Worm (Caenorhabditis elegans) whole organism, young adult: ENCODE measurements around the gene mtrr-1.
A peak's percentile ranks its signal among the peaks of the same experiment; 100 is the strongest.

Experiments
- B0035.1 ChIP-seq: sonication (generic microtip); optimal IDR thresholded peaks from 2 replicates; lab custom pipeline; 2016; ENCODE audit warnings: missing genetic modification characterization, mild to moderate bottlenecking, missing compliant biosample characterization, missing genotype, missing genetic modification reagents
- F55B11.4 ChIP-seq: sonication (generic microtip); optimal IDR thresholded peaks from 2 replicates; lab custom pipeline; 2016; ENCODE audit warnings: missing compliant biosample characterization, missing genetic modification characterization, borderline replicate concordance; ENCODE audit not compliant: insufficient read depth
- F57C9.4 ChIP-seq: sonication (generic microtip); optimal IDR thresholded peaks from 2 replicates; lab custom pipeline; 2017; ENCODE audit warnings: mild to moderate bottlenecking, missing genetic modification characterization, missing compliant biosample characterization
- Y53G8AR.9 ChIP-seq: fragments of 200-800 bp; sonication (Bioruptor generic); conservative IDR thresholded peaks from 2 replicates; pipeline ENCODE4 v1.3.6; 2022; ENCODE audit warnings: missing genetic modification reagents, missing genetic modification characterization, missing compliant biosample characterization
- Y56A3A.18 ChIP-seq: fragments of 200-800 bp; sonication (Bioruptor generic); IDR thresholded peaks from 2 replicates; pipeline ENCODE4 v1.3.6; 2022; ENCODE audit warnings: missing genetic modification reagents, missing genetic modification characterization, missing compliant biosample characterization
- Y79H2A.3 ChIP-seq: fragments of 200-800 bp; sonication (Bioruptor generic); conservative IDR thresholded peaks from 2 replicates; pipeline ENCODE4 v1.3.6; 2022; ENCODE audit warnings: missing genetic modification reagents, missing genetic modification characterization, missing compliant biosample characterization
- akir-1 ChIP-seq: fragments of 200-800 bp; sonication (Bioruptor generic); optimal IDR thresholded peaks from 2 replicates; lab custom pipeline; 2018; ENCODE audit warnings: mild to moderate bottlenecking, missing genetic modification characterization, moderate library complexity, missing compliant biosample characterization
- ceh-27 ChIP-seq: fragments of 200-800 bp; sonication (Bioruptor generic); optimal IDR thresholded peaks from 2 replicates; lab custom pipeline; 2018; ENCODE audit warnings: mild to moderate bottlenecking, missing genetic modification characterization, moderate library complexity, missing compliant biosample characterization
- ceh-58 ChIP-seq: fragments of 200-800 bp; sonication (Bioruptor generic); IDR thresholded peaks from 2 replicates; pipeline ENCODE4 v1.3.6; 2022; ENCODE audit warnings: missing genetic modification characterization, missing compliant biosample characterization
- ceh-79 ChIP-seq: sonication (generic microtip); optimal IDR thresholded peaks from 2 replicates; lab custom pipeline; 2017; ENCODE audit warnings: mild to moderate bottlenecking, missing genetic modification characterization, missing compliant biosample characterization
- chd-7 ChIP-seq: sonication (generic microtip); optimal IDR thresholded peaks from 2 replicates; lab custom pipeline; 2016; ENCODE audit warnings: mild to moderate bottlenecking, missing genetic modification characterization, moderate library complexity, missing compliant biosample characterization
- dpff-1 ChIP-seq: sonication (generic microtip); optimal IDR thresholded peaks from 2 replicates; lab custom pipeline; 2017; ENCODE audit warnings: mild to moderate bottlenecking, missing genetic modification characterization, missing compliant biosample characterization
- egl-18 ChIP-seq: fragments of 200-800 bp; sonication (Bioruptor generic); IDR thresholded peaks from 2 replicates; pipeline ENCODE4 v1.3.6; 2022; ENCODE audit warnings: missing genetic modification reagents, missing genetic modification characterization, missing compliant biosample characterization
- ekl-4 ChIP-seq: fragments of 200-800 bp; sonication (Bioruptor generic); IDR thresholded peaks from 2 replicates; pipeline ENCODE4 v1.3.6; 2022; ENCODE audit warnings: missing genetic modification reagents, missing genetic modification characterization, missing compliant biosample characterization
- ets-4 ChIP-seq: fragments of 200-800 bp; sonication (Bioruptor generic); optimal IDR thresholded peaks from 2 replicates; lab custom pipeline; 2018; ENCODE audit warnings: mild to moderate bottlenecking, missing genetic modification characterization, missing compliant biosample characterization
- fkh-3 ChIP-seq: sonication (generic microtip); optimal IDR thresholded peaks from 2 replicates; lab custom pipeline; 2016; ENCODE audit warnings: mild to moderate bottlenecking, missing genetic modification characterization, missing compliant biosample characterization
- him-1 ChIP-seq: sonication (generic microtip); optimal IDR thresholded peaks from 2 replicates; lab custom pipeline; 2016; ENCODE audit warnings: missing genotype, missing genetic modification reagents, missing genetic modification characterization, missing compliant biosample characterization
- hmg-20 ChIP-seq: fragments of 200-800 bp; sonication (Bioruptor generic); IDR thresholded peaks from 2 replicates; pipeline ENCODE4 v1.3.6; 2022; ENCODE audit warnings: missing genetic modification reagents, missing genetic modification characterization, missing compliant biosample characterization
- hsf-1 ChIP-seq: fragments of 200-800 bp; sonication (Bioruptor generic); IDR thresholded peaks from 2 replicates; pipeline ENCODE4 v1.3.6; 2022; ENCODE audit warnings: missing genetic modification reagents, missing genetic modification characterization, missing compliant biosample characterization
- let-607 ChIP-seq, 2 experiments: fragments of 200-800 bp in 1 of 2; sonication (Bioruptor generic) in 1 of 2; sonication (generic microtip) in 1 of 2; optimal IDR thresholded peaks; 2 replicates each; lab custom pipeline; 2016 to 2018; ENCODE audit warnings: mild to moderate bottlenecking in 2 of 2, missing compliant biosample characterization in 2 of 2, missing genetic modification characterization in 2 of 2, moderate library complexity in 2 of 2, missing genotype in 1 of 2
- lsl-1 ChIP-seq: fragments of 200-800 bp; sonication (Bioruptor generic); optimal IDR thresholded peaks from 2 replicates; lab custom pipeline; 2018; ENCODE audit warnings: mild to moderate bottlenecking, missing genetic modification characterization, moderate library complexity, missing compliant biosample characterization
- madf-10 ChIP-seq: sonication (generic microtip); optimal IDR thresholded peaks from 2 replicates; lab custom pipeline; 2016; ENCODE audit warnings: mild to moderate bottlenecking, missing genetic modification characterization, missing compliant biosample characterization
- madf-3 ChIP-seq: fragments of 200-800 bp; sonication (Bioruptor generic); IDR thresholded peaks from 2 replicates; pipeline ENCODE4 v1.3.6; 2022; ENCODE audit warnings: missing genetic modification reagents, missing genetic modification characterization, missing compliant biosample characterization
- madf-6 ChIP-seq: fragments of 200-800 bp; sonication (Bioruptor generic); IDR thresholded peaks from 2 replicates; pipeline ENCODE4 v1.3.6; 2022; ENCODE audit warnings: missing genetic modification reagents, missing genetic modification characterization, missing compliant biosample characterization
- mcd-1 ChIP-seq: fragments of 200-800 bp; sonication (Bioruptor generic); IDR thresholded peaks from 2 replicates; pipeline ENCODE4 v1.3.6; 2022; ENCODE audit warnings: missing genetic modification reagents, missing genetic modification characterization, missing compliant biosample characterization
- mes-4 ChIP-seq: sonication (generic microtip); optimal IDR thresholded peaks from 2 replicates; lab custom pipeline; 2016; ENCODE audit warnings: missing genotype, missing genetic modification characterization, missing compliant biosample characterization
- nfyb-1 ChIP-seq: fragments of 200-800 bp; sonication (Bioruptor generic); IDR thresholded peaks from 2 replicates; pipeline ENCODE4 v1.3.6; 2022; ENCODE audit warnings: missing genetic modification reagents, missing genetic modification characterization, missing compliant biosample characterization
- nhr-27 ChIP-seq: fragments of 200-800 bp; sonication (Bioruptor generic); optimal IDR thresholded peaks from 2 replicates; lab custom pipeline; 2018; ENCODE audit warnings: mild to moderate bottlenecking, missing genetic modification characterization, moderate library complexity, missing compliant biosample characterization
- nhr-80 ChIP-seq: sonication (generic microtip); optimal IDR thresholded peaks from 2 replicates; lab custom pipeline; 2016; ENCODE audit warnings: missing genetic modification characterization, missing compliant biosample characterization
- nhr-90 ChIP-seq: sonication (generic microtip); optimal IDR thresholded peaks from 2 replicates; lab custom pipeline; 2016; ENCODE audit warnings: missing genotype, mild to moderate bottlenecking, missing genetic modification characterization, missing compliant biosample characterization
- rec-8 ChIP-seq, 2 experiments: sonication (generic microtip); optimal IDR thresholded peaks; 2 replicates each; lab custom pipeline; 2016; ENCODE audit warnings: mild to moderate bottlenecking in 2 of 2, missing genetic modification characterization in 2 of 2, missing genetic modification reagents in 2 of 2, missing genotype in 2 of 2, missing biosample characterization in 1 of 2, missing compliant biosample characterization in 1 of 2, moderate library complexity in 1 of 2
- snpc-1.3 ChIP-seq: sonication (generic microtip); optimal IDR thresholded peaks from 2 replicates; lab custom pipeline; 2017; ENCODE audit warnings: missing genetic modification characterization, mild to moderate bottlenecking, missing compliant biosample characterization, antibody characterized with exemption, moderate library complexity, missing genotype, missing genetic modification reagents; ENCODE audit not compliant: insufficient read depth
- snpc-3.4 ChIP-seq: sonication (generic microtip); optimal IDR thresholded peaks from 2 replicates; lab custom pipeline; 2017; ENCODE audit warnings: missing genetic modification characterization, mild to moderate bottlenecking, missing compliant biosample characterization, antibody characterized with exemption, moderate library complexity, missing genotype, missing genetic modification reagents
- unc-130 ChIP-seq: sonication (generic microtip); optimal IDR thresholded peaks from 2 replicates; lab custom pipeline; 2016; ENCODE audit warnings: missing genetic modification reagents, missing genetic modification characterization, missing compliant biosample characterization
- unc-62 ChIP-seq: fragments of 150-350 bp; optimal IDR thresholded peaks from 2 replicates; lab custom pipeline; 2014; ENCODE audit warnings: missing biosample characterization, missing genetic modification reagents, missing genetic modification characterization

Gene mtrr-1

DNA sequence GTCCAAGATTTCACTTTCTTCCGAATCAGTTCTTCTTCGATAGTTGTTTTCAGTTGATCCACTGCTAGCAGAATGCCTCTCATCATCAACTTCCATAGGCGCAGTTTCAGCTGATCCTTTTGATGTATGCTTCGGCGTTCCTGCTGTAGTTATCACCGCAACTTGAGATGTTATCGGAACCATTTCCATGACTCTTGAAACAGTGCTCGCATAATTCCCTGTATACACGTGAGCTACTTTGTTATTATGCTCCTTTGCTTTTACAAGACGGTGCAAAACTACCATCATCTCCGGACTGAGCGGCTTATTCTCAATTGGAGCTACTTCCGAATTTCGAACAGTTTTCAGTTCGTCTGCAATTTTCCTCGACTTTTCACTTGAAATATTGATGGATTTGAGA lies 8.6 kb upstream of the mtrr-1 start:
- TF ChIP-seq snpc-3.4 (tag; lab: Kevin White, UChicago), result no peak
- no peak for TF ChIP-seq akir-1
- no peak for TF ChIP-seq rec-8 (tag; optimal IDR thresholded peaks at IDR 0.05; lab: Kevin White, UChicago)
- TF ChIP-seq mes-4 (tag; lab: Kevin White, UChicago), result no peak
- no peak for TF ChIP-seq B0035.1 (tag; lab: Kevin White, UChicago)
- TF ChIP-seq madf-6 (GFP tag; lab: Robert Waterston, UW), result no peak
- no peak for TF ChIP-seq nhr-27 (tag; lab: Kevin White, UChicago)
- TF ChIP-seq madf-3 (GFP tag; lab: Robert Waterston, UW), result no peak
- TF ChIP-seq mcd-1 (GFP tag; lab: Robert Waterston, UW), result no peak
- no peak for TF ChIP-seq unc-130 (GFP tag; lab: Kevin White, UChicago)
- no peak for TF ChIP-seq ceh-58 (GFP tag; lab: Robert Waterston, UW)
- no peak for TF ChIP-seq him-1
- no peak for TF ChIP-seq fkh-3 (tag; lab: Kevin White, UChicago)

DNA sequence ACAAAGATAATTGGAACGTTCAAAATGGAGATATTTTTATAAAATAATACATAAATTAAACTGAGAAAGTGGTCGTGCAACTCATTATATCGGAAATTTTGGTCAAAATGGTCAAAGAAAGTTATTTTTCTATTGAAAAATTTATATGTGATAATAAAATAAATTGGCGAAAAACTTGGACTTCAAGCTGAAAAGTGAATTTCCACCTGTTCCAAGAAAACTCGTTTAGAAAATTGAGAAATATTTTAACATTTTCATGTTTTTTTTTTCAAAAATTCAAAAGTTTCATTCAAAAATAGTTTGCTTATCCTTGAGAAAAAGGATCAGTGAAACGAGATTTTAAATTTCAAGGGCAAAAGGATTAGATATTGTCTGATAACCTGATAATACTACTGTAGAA lies 6.8 kb upstream of the mtrr-1 start:
- 0 out of 2 replicates have a peak, but pooled peaks have one; percentile 36 for TF ChIP-seq Y53G8AR.9 (GFP tag; lab: Robert Waterston, UW)
- TF ChIP-seq egl-18, result no peak
- no peak for TF ChIP-seq F57C9.4 (tag; lab: Kevin White, UChicago)
- TF ChIP-seq lsl-1 (GFP tag; lab: Kevin White, UChicago), result no peak

DNA sequence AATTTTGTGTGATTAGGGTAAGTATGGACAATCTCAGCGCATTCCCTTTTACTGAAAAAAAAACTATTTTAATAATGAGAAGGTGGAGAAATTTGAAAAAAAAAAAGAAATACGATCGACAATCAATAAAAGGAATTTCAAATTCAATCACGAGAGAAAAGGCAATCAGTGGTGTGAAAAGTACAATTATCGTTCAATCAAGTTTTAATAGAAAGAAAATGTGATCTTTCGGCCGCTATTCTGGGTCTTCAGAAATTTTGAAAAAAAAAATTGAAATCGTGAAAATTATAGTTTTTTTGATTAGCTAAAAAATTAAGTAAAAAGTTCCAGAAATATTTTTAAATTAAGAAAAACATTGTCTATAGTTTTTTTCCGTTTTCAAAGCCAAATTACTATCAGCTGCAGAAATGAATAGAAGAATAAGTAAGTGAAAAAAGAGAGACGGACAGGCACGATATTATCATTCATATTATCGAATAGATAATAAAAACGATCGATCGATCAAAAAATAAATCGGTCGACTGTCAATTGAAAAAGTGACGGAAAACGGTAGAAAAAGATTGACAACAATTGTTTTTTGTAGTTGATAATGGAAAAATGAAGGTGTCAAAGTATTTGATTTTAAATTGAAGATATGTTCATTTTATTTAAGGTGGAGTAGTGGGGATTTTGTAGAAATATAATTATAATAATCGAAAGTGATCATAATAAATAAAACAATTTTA lies 5.6 kb upstream of the mtrr-1 start, which contains the start of gene gldi-3:
TSS of gene gldi-3 (minus strand) at position 51 of the 725 bp plus-strand sequence.
- TF ChIP-seq let-607 (tag; optimal IDR thresholded peaks at IDR 0.05; lab: Kevin White, UChicago), result peak in 1 of 2 experiments; percentile 51
- TF ChIP-seq madf-10 (tag; lab: Kevin White, UChicago), result no peak
- no peak for TF ChIP-seq chd-7 (tag; lab: Kevin White, UChicago)
- TF ChIP-seq nfyb-1 (GFP tag; lab: Robert Waterston, UW), result 0 out of 2 replicates have a peak, but pooled peaks have one; percentile 20
- TF ChIP-seq nhr-80 (tag; lab: Kevin White, UChicago), result peak; percentile 61
- peak; percentile 49 for TF ChIP-seq unc-62 (GFP tag; lab: Kevin White, UChicago)
- TF ChIP-seq, all 124 proteins: peak for 4

DNA sequence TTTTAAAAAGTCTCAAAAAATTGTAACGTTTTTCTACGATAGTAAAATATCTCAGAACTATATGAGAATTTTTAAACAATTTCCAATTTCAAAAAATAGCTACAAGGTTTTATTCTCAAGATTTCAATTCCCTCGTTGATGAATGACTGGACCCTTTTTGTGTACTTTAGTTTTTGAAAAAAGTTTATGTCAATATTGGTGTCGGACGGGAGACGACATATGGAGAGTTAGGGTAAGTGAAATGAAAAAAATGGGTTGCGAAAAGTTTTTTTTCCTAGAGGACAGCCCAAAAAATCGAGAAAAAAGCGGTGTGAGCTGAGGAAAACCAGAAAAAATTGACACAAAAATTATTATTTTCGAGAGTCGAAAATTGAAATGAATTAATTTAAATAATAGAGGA lies 4.9 kb upstream of the mtrr-1 start:
- TF ChIP-seq ceh-79 (tag; lab: Kevin White, UChicago) (no peak), hsf-1 (GFP tag; lab: Robert Waterston, UW) (no peak), ekl-4 (GFP tag; lab: Robert Waterston, UW) (no peak), ceh-27 (no peak), nhr-90 (tag; lab: Kevin White, UChicago) (no peak), hmg-20 (GFP tag; lab: Robert Waterston, UW) (no peak), Y56A3A.18 (GFP tag; lab: Robert Waterston, UW) (no peak), Y79H2A.3 (GFP tag; lab: Robert Waterston, UW) (no peak), dpff-1 (tag; lab: Kevin White, UChicago) (no peak), F57C9.4 (tag; lab: Kevin White, UChicago) (no peak), ets-4 (GFP tag; lab: Kevin White, UChicago) (no peak), lsl-1 (GFP tag; lab: Kevin White, UChicago) (no peak), F55B11.4 (no peak), snpc-1.3 (no peak)
